Worm (Caenorhabditis elegans): Measurements from ENCODE around the gene uaf-2.

DNA sequence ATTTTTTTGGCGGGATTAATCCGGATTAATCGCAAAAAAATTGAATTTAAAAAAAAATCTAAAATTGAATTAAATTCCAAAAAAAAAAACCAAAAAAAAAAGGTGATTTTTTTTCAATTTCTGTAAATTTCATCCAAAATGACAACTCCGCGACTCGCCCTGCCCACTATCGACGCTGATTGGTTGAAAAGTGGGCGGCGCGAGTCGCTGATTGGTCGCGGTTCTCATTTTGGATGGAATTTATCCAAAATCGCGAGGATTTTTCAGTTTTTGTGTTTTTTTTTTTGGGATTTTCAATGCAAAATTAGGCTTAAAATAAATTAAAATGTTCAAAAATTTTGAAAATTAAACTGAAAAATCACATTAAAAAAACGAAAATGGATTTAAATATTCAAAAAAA is 9.1 kb downstream of the uaf-2 start:
- TF ChIP-seq unc-62 (GFP tag; optimal IDR thresholded peaks at IDR 0.05) (no peak), lsy-2 (tag; optimal IDR thresholded peaks at IDR 0.05) (no peak), nhr-11 (tag; optimal IDR thresholded peaks at IDR 0.05) (no peak), ztf-11 (tag; optimal IDR thresholded peaks at IDR 0.05) (no peak), nhr-12 (tag; optimal IDR thresholded peaks at IDR 0.05) (no peak), elt-1 (tag; optimal IDR thresholded peaks at IDR 0.05) (no peak)
